Worm (Caenorhabditis elegans): ENCODE measurements around the gene W08F4.12.

DNA sequence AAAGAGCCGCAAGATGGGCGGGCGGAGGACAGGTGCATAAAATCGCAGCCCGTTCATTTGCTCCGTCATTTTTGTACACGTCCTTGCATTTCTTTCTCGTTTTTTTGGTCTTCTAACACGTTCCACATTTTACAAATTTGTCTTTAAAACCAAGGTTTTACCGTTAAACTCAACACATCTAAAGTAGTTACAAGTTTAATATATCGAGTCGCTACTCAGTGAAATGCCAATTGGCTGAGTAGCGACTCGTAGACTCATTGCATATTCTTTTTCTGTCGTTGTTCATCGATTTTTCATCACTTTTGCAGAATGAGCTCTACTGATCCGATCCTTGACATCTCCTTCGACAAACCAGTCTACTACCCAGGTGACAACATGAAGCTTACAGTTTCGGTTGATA lies 43.0 kb upstream of the W08F4.12 start, which contains the start of gene arrd-1:
- TF ChIP-seq ceh-43 (GFP tag; optimal IDR thresholded peaks at IDR 0.05) (no peak), elt-3 (tag; optimal IDR thresholded peaks at IDR 0.05) (no peak), nhr-237 (tag; optimal IDR thresholded peaks at IDR 0.05) (no peak), sptf-1 (tag; optimal IDR thresholded peaks at IDR 0.05) (no peak), snpc-4 (tag; optimal IDR thresholded peaks at IDR 0.05) (no peak), unc-62 (GFP tag; optimal IDR thresholded peaks at IDR 0.05) (no peak), pha-4 (tag; optimal IDR thresholded peaks at IDR 0.05) (no peak)

All from whole organism, mixed stage, embryonic.